Worm (Caenorhabditis elegans) whole organism, L4 larva: ENCODE results near the gene ram-5.
A peak's percentile ranks its signal among the peaks of the same experiment; 100 is the strongest.

Experiments
- F10B5.3 ChIP-seq: sonication (generic microtip); optimal IDR thresholded peaks from 2 replicates; lab custom pipeline; 2016; ENCODE audit warnings: mild to moderate bottlenecking, missing genetic modification characterization, missing compliant biosample characterization
- F26F4.8 ChIP-seq: fragments of 200-800 bp; sonication (Bioruptor generic); conservative IDR thresholded peaks from 2 replicates; pipeline ENCODE4 v1.3.6; 2022; ENCODE audit warnings: missing genetic modification characterization, missing compliant biosample characterization
- F44E2.7 ChIP-seq: fragments of 200-800 bp; sonication (Bioruptor generic); IDR thresholded peaks from 2 replicates; pipeline ENCODE4 v2.1.2; 2022; ENCODE audit warnings: missing genetic modification characterization, missing compliant biosample characterization
- F49E8.2 ChIP-seq: sonication (generic microtip); optimal IDR thresholded peaks from 2 replicates; lab custom pipeline; 2016; ENCODE audit warnings: missing compliant biosample characterization, mild to moderate bottlenecking, missing genetic modification characterization, borderline replicate concordance
- R02D3.7 ChIP-seq: fragments of 150-350 bp; sonication (generic microtip); optimal IDR thresholded peaks from 3 replicates; lab custom pipeline; 2014; ENCODE audit warnings: missing biosample characterization, missing genetic modification characterization
- Y75B8A.6 ChIP-seq: fragments of 200-800 bp; sonication (Bioruptor generic); IDR thresholded peaks from 2 replicates; pipeline ENCODE4 v1.3.6; 2022; ENCODE audit warnings: missing genetic modification reagents, missing genetic modification characterization, missing compliant biosample characterization
- ZK546.5 ChIP-seq, 2 experiments: sonication (generic microtip); optimal IDR thresholded peaks; 2 replicates each; lab custom pipeline; 2017; ENCODE audit warnings: missing biosample characterization in 2 of 2, missing genetic modification characterization in 2 of 2
- aly-2 ChIP-seq: sonication (generic microtip); optimal IDR thresholded peaks from 2 replicates; lab custom pipeline; 2018; ENCODE audit warnings: missing biosample characterization, missing genetic modification characterization
- ama-1 ChIP-seq: fragments of 150-350 bp; optimal IDR thresholded peaks from 2 replicates; lab custom pipeline; 2014; ENCODE audit warnings: inconsistent platforms, mixed read lengths
- attf-4 ChIP-seq: sonication (generic microtip); optimal IDR thresholded peaks from 3 replicates; lab custom pipeline; 2017; ENCODE audit warnings: missing biosample characterization, missing genetic modification characterization
- ceh-28 ChIP-seq: fragments of 150-350 bp; optimal IDR thresholded peaks from 2 replicates; lab custom pipeline; 2014; ENCODE audit warnings: missing biosample characterization, missing genetic modification reagents, missing genetic modification characterization
- ceh-32 ChIP-seq: sonication (generic microtip); optimal IDR thresholded peaks from 2 replicates; lab custom pipeline; 2016; ENCODE audit warnings: mild to moderate bottlenecking, missing genetic modification characterization, missing compliant biosample characterization; ENCODE audit not compliant: poor library complexity
- ceh-44 ChIP-seq: fragments of 200-800 bp; sonication (Bioruptor generic); IDR thresholded peaks from 2 replicates; pipeline ENCODE4 v1.3.6; 2022; ENCODE audit warnings: missing genetic modification reagents, missing genetic modification characterization, missing compliant biosample characterization
- ceh-62 ChIP-seq: sonication (generic microtip); optimal IDR thresholded peaks from 2 replicates; lab custom pipeline; 2017; ENCODE audit warnings: missing biosample characterization, missing genetic modification characterization
- ces-1 ChIP-seq: fragments of 150-350 bp; sonication (generic microtip); optimal IDR thresholded peaks from 4 replicates; lab custom pipeline; 2014; ENCODE audit warnings: missing biosample characterization, missing genetic modification reagents, missing genetic modification characterization
- daf-12 ChIP-seq: fragments of 150-350 bp; optimal IDR thresholded peaks from 2 replicates; lab custom pipeline; 2014; ENCODE audit warnings: missing biosample characterization, missing genetic modification reagents, missing genetic modification characterization
- daf-8 ChIP-seq: fragments of 200-800 bp; sonication (Bioruptor generic); IDR thresholded peaks from 2 replicates; pipeline ENCODE4 v1.3.6; 2022; ENCODE audit warnings: missing genetic modification characterization, missing compliant biosample characterization
- duxl-1 ChIP-seq: sonication (generic microtip); optimal IDR thresholded peaks from 2 replicates; lab custom pipeline; 2016; ENCODE audit warnings: mild to moderate bottlenecking, missing genetic modification characterization, moderate library complexity, missing compliant biosample characterization; ENCODE audit not compliant: poor library complexity
- egl-27 ChIP-seq: sonication (generic microtip); optimal IDR thresholded peaks from 3 replicates; lab custom pipeline; 2017; ENCODE audit warnings: missing biosample characterization, missing genetic modification reagents, missing genetic modification characterization
- hlh-11 ChIP-seq: fragments of 200-800 bp; sonication (Bioruptor generic); optimal IDR thresholded peaks from 2 replicates; lab custom pipeline; 2018; ENCODE audit warnings: mild to moderate bottlenecking, missing genetic modification characterization, missing compliant biosample characterization
- hmg-1.1 ChIP-seq: fragments of 200-800 bp; sonication (Bioruptor generic); IDR thresholded peaks from 2 replicates; pipeline ENCODE4 v1.3.6; 2022; ENCODE audit warnings: missing genetic modification reagents, missing genetic modification characterization, missing compliant biosample characterization
- jun-1 ChIP-seq: fragments of 150-350 bp; optimal IDR thresholded peaks from 2 replicates; lab custom pipeline; 2014; ENCODE audit warnings: missing biosample characterization, missing genetic modification reagents, missing genetic modification characterization
- lim-7 ChIP-seq: fragments of 200-800 bp; sonication (Bioruptor generic); IDR thresholded peaks from 2 replicates; pipeline ENCODE4 v1.3.6; 2022; ENCODE audit warnings: missing genetic modification characterization, missing compliant biosample characterization
- lin-29 ChIP-seq: fragments of 200-800 bp; sonication (Bioruptor generic); IDR thresholded peaks from 2 replicates; pipeline ENCODE4 v1.3.6; 2022; ENCODE audit warnings: missing genetic modification reagents, missing genetic modification characterization, missing compliant biosample characterization
- lin-38 ChIP-seq: fragments of 200-800 bp; sonication (Bioruptor generic); IDR thresholded peaks from 2 replicates; pipeline ENCODE4 v1.3.6; 2022; ENCODE audit warnings: missing genetic modification reagents, missing genetic modification characterization, missing compliant biosample characterization
- lir-3 ChIP-seq: sonication (generic microtip); optimal IDR thresholded peaks from 2 replicates; lab custom pipeline; 2016; ENCODE audit warnings: mild to moderate bottlenecking, missing genetic modification characterization, missing compliant biosample characterization
- madf-5 ChIP-seq, 2 experiments: fragments of 200-800 bp; sonication (Bioruptor generic); IDR thresholded peaks; 2 replicates each; pipeline ENCODE4 v1.3.6; 2022; ENCODE audit warnings: missing compliant biosample characterization in 2 of 2, missing genetic modification characterization in 2 of 2
- mdl-1 ChIP-seq, 2 experiments: fragments of 150-350 bp in 1 of 2; sonication (generic microtip) in 1 of 2; optimal IDR thresholded peaks; 2 replicates each; lab custom pipeline; 2014 to 2017; ENCODE audit warnings: missing biosample characterization in 2 of 2, missing genetic modification characterization in 2 of 2
- mep-1 ChIP-seq: fragments of 150-350 bp; sonication (generic microtip); optimal IDR thresholded peaks from 3 replicates; lab custom pipeline; 2014; ENCODE audit warnings: missing biosample characterization, missing genetic modification characterization
- mes-2 ChIP-seq: sonication (generic microtip); optimal IDR thresholded peaks from 2 replicates; lab custom pipeline; 2016; ENCODE audit warnings: missing genotype, mild to moderate bottlenecking, missing genetic modification characterization, missing compliant biosample characterization; ENCODE audit not compliant: poor library complexity, severe bottlenecking
- mxl-2 ChIP-seq: fragments of 200-800 bp; sonication (Bioruptor generic); conservative IDR thresholded peaks from 2 replicates; pipeline ENCODE4 v1.3.6; 2022; ENCODE audit warnings: missing genetic modification reagents, missing genetic modification characterization, missing compliant biosample characterization
- mxl-3 ChIP-seq: fragments of 200-800 bp; sonication (Bioruptor generic); optimal IDR thresholded peaks from 2 replicates; lab custom pipeline; 2018; ENCODE audit warnings: mild to moderate bottlenecking, missing genetic modification characterization, missing compliant biosample characterization
- nhr-102 ChIP-seq: sonication (generic microtip); optimal IDR thresholded peaks from 2 replicates; lab custom pipeline; 2016; ENCODE audit warnings: mild to moderate bottlenecking, missing genetic modification characterization, moderate library complexity, missing compliant biosample characterization
- nhr-111 ChIP-seq: fragments of 200-800 bp; sonication (Bioruptor generic); optimal IDR thresholded peaks from 2 replicates; lab custom pipeline; 2018; ENCODE audit warnings: mild to moderate bottlenecking, missing genetic modification characterization, missing compliant biosample characterization
- nhr-237 ChIP-seq: sonication (generic microtip); optimal IDR thresholded peaks from 2 replicates; lab custom pipeline; 2017; ENCODE audit warnings: missing biosample characterization, missing genetic modification characterization
- nhr-76 ChIP-seq: fragments of 150-350 bp; optimal IDR thresholded peaks from 2 replicates; lab custom pipeline; 2014; ENCODE audit warnings: missing biosample characterization, missing genetic modification characterization
- nhr-77 ChIP-seq: fragments of 150-350 bp; optimal IDR thresholded peaks from 2 replicates; lab custom pipeline; 2014; ENCODE audit warnings: missing biosample characterization, missing genetic modification characterization
- php-3 ChIP-seq: fragments of 200-800 bp; sonication (Bioruptor generic); IDR thresholded peaks from 2 replicates; pipeline ENCODE4 v1.3.6; 2022; ENCODE audit warnings: missing genetic modification reagents, missing genetic modification characterization, missing compliant biosample characterization
- rbr-2 ChIP-seq: sonication (generic microtip); optimal IDR thresholded peaks from 2 replicates; lab custom pipeline; 2016; ENCODE audit warnings: missing genotype, missing genetic modification characterization, missing compliant biosample characterization
- saeg-2 ChIP-seq: fragments of 200-800 bp; sonication (Bioruptor generic); IDR thresholded peaks from 2 replicates; pipeline ENCODE4 v1.3.6; 2022; ENCODE audit warnings: missing genetic modification reagents, missing genetic modification characterization, missing compliant biosample characterization
- sdz-12 ChIP-seq: fragments of 200-800 bp; sonication (Bioruptor generic); optimal IDR thresholded peaks from 2 replicates; lab custom pipeline; 2018; ENCODE audit warnings: mild to moderate bottlenecking, missing genetic modification characterization, missing compliant biosample characterization
- set-16 ChIP-seq: fragments of 200-800 bp; sonication (Bioruptor generic); IDR thresholded peaks from 2 replicates; pipeline ENCODE4 v1.3.6; 2022; ENCODE audit warnings: missing genetic modification reagents, missing genetic modification characterization, missing compliant biosample characterization
- spr-1 ChIP-seq: sonication (generic microtip); optimal IDR thresholded peaks from 2 replicates; lab custom pipeline; 2016; ENCODE audit warnings: mild to moderate bottlenecking, missing genetic modification characterization, missing compliant biosample characterization
- spr-3 ChIP-seq: fragments of 200-800 bp; sonication (Bioruptor generic); optimal IDR thresholded peaks from 2 replicates; lab custom pipeline; 2018; ENCODE audit warnings: mild to moderate bottlenecking, missing genetic modification characterization, missing compliant biosample characterization
- tag-97 ChIP-seq: fragments of 200-800 bp; sonication (Bioruptor generic); IDR thresholded peaks from 2 replicates; pipeline ENCODE4 v1.3.6; 2022; ENCODE audit warnings: missing genetic modification characterization, missing compliant biosample characterization
- tra-1 ChIP-seq: fragments of 200-800 bp; sonication (Bioruptor generic); IDR thresholded peaks from 2 replicates; pipeline ENCODE4 v1.3.6; 2022; ENCODE audit warnings: missing genetic modification reagents, missing genetic modification characterization, missing compliant biosample characterization
- unc-62 ChIP-seq, 3 experiments: fragments of 150-350 bp in 1 of 3; sonication (generic microtip); optimal IDR thresholded peaks in 2 of 3; peaks in 1 of 3; 1 replicate in 1 of 3; 2 replicates in 2 of 3; lab custom pipeline; 2014 to 2017; ENCODE audit warnings: missing biosample characterization in 3 of 3, missing genetic modification characterization in 3 of 3, missing genetic modification reagents in 3 of 3, missing genotype in 1 of 3
- vab-7 ChIP-seq: fragments of 200-800 bp; sonication (Bioruptor generic); IDR thresholded peaks from 2 replicates; pipeline ENCODE4 v1.3.6; 2022; ENCODE audit warnings: missing genetic modification reagents, missing genetic modification characterization, missing compliant biosample characterization
- zfp-2 ChIP-seq: sonication (generic microtip); optimal IDR thresholded peaks from 2 replicates; lab custom pipeline; 2016; ENCODE audit warnings: mild to moderate bottlenecking, missing genetic modification characterization, missing compliant biosample characterization
- zfp-3 ChIP-seq: fragments of 200-800 bp; sonication (Bioruptor generic); conservative IDR thresholded peaks from 2 replicates; pipeline ENCODE4 v1.3.6; 2022; ENCODE audit warnings: missing genetic modification reagents, missing genetic modification characterization, missing compliant biosample characterization

Gene ram-5

ce11 chrX:14502116-14502587, 47.8 kb upstream of the ram-5 start (continued):
- TF ChIP-seq zfp-3 (peak; percentile 14; the same call in 1 of the 2 replicates), F49E8.2 (no peak), tra-1 (GFP tag; lab: Robert Waterston, UW) (peak; percentile 71; the same call in 1 of the 2 replicates), F44E2.7 (GFP tag; lab: Robert Waterston, UW) (no peak), mxl-2 (GFP tag; lab: Robert Waterston, UW) (no peak), ceh-62 (tag; lab: Kevin White, UChicago) (no peak), ceh-32 (tag; lab: Kevin White, UChicago) (no peak), lim-7 (GFP tag; lab: Robert Waterston, UW) (no peak), ces-1 (no peak), hmg-1.1 (no peak), nhr-237 (tag; lab: Kevin White, UChicago) (no peak), nhr-76 (tag; lab: Kevin White, UChicago) (no peak), daf-12 (no peak), aly-2 (tag; lab: Kevin White, UChicago) (no peak), R02D3.7 (no peak), madf-5 (GFP tag; IDR thresholded peaks at IDR 0.05; lab: Robert Waterston, UW) (no peak), sdz-12 (no peak), Y75B8A.6 (no peak), nhr-102 (peak; percentile 94), set-16 (GFP tag; lab: Robert Waterston, UW) (no peak), ZK546.5 (tag; optimal IDR thresholded peaks at IDR 0.05; lab: Kevin White, UChicago) (no peak), lin-29 (GFP tag; lab: Robert Waterston, UW) (no peak; the same call in 1 of the 2 replicates), unc-62 (GFP tag; optimal IDR thresholded peaks at IDR 0.05 in 1 of 2; lab: Kevin White, UChicago) (peak; percentile 57 to 99), unc-62 (tag; optimal IDR thresholded peaks at IDR 0.05; lab: Kevin White, UChicago) (no peak), php-3 (peak; percentile 97), saeg-2 (GFP tag; lab: Robert Waterston, UW) (peak; percentile 84; the same call in 1 of the 2 replicates), F10B5.3 (tag; lab: Kevin White, UChicago) (no peak), egl-27 (tag; lab: Kevin White, UChicago) (no peak), lir-3 (tag; lab: Kevin White, UChicago) (no peak), zfp-2 (tag; lab: Kevin White, UChicago) (no peak), ceh-44 (GFP tag; lab: Robert Waterston, UW) (no peak), F26F4.8 (GFP tag; lab: Robert Waterston, UW) (no peak), hlh-11 (tag; lab: Kevin White, UChicago) (peak; percentile 95), rbr-2 (tag; lab: Kevin White, UChicago) (no peak), nhr-77 (peak; percentile 76), nhr-111 (no peak), attf-4 (tag; lab: Kevin White, UChicago) (no peak), mdl-1 (tag; optimal IDR thresholded peaks at IDR 0.05; lab: Kevin White, UChicago) (peak in 1 of 2 experiments; percentile 81), tag-97 (no peak), ceh-28 (tag; lab: Kevin White, UChicago) (no peak), mxl-3 (GFP tag; lab: Kevin White, UChicago) (peak; percentile 43), vab-7 (no peak), mep-1 (peak; percentile 80), duxl-1 (tag; lab: Kevin White, UChicago) (no peak), daf-8 (GFP tag; lab: Robert Waterston, UW) (no peak), jun-1 (tag; lab: Kevin White, UChicago) (no peak), spr-3 (GFP tag; lab: Kevin White, UChicago) (no peak), ama-1 (no peak), lin-38 (GFP tag; lab: Robert Waterston, UW) (peak; percentile 47; the same call in 1 of the 2 replicates), mes-2 (tag; lab: Kevin White, UChicago) (no peak), spr-1 (tag; lab: Kevin White, UChicago) (peak; percentile 19)
